Worm (Caenorhabditis elegans) whole organism, L4 larva: Measurements from ENCODE around the gene fut-1.

Source experiments
- T26A8.4 ChIP-seq: fragments of 200-800 bp; sonication (Bioruptor generic); IDR thresholded peaks from 2 replicates; pipeline ENCODE4 v1.3.6; 2022; ENCODE audit warnings: missing genetic modification characterization, missing compliant biosample characterization
- aha-1 ChIP-seq: fragments of 150-350 bp; peaks from one replicate; lab custom pipeline; 2014; ENCODE audit warnings: missing biosample characterization, missing genetic modification characterization
- ama-1 ChIP-seq: fragments of 150-350 bp; optimal IDR thresholded peaks from 2 replicates; lab custom pipeline; 2014; ENCODE audit warnings: inconsistent platforms, mixed read lengths
- ceh-62 ChIP-seq: sonication (generic microtip); optimal IDR thresholded peaks from 2 replicates; lab custom pipeline; 2017; ENCODE audit warnings: missing biosample characterization, missing genetic modification characterization
- ctbp-1 ChIP-seq: fragments of 200-800 bp; sonication (Bioruptor generic); IDR thresholded peaks from 2 replicates; pipeline ENCODE4 v1.3.6; 2022; ENCODE audit warnings: missing genetic modification reagents, missing genetic modification characterization, missing compliant biosample characterization
- daf-16 ChIP-seq, 3 experiments: sonication (generic microtip); optimal IDR thresholded peaks; 2 replicates each; lab custom pipeline; 2016 to 2017; ENCODE audit warnings: missing genetic modification characterization in 3 of 3, missing genetic modification reagents in 3 of 3, mild to moderate bottlenecking in 2 of 3, missing compliant biosample characterization in 2 of 3, missing biosample characterization in 1 of 3, moderate library complexity in 1 of 3
- daf-8 ChIP-seq: fragments of 200-800 bp; sonication (Bioruptor generic); IDR thresholded peaks from 2 replicates; pipeline ENCODE4 v1.3.6; 2022; ENCODE audit warnings: missing genetic modification characterization, missing compliant biosample characterization
- dmd-8 ChIP-seq: fragments of 200-800 bp; sonication (Bioruptor generic); IDR thresholded peaks from 2 replicates; pipeline ENCODE4 v1.3.6; 2022; ENCODE audit warnings: missing genetic modification characterization, missing compliant biosample characterization
- dve-1 ChIP-seq: sonication (generic microtip); optimal IDR thresholded peaks from 2 replicates; lab custom pipeline; 2017; ENCODE audit warnings: antibody characterized with exemption, mild to moderate bottlenecking, missing genetic modification characterization, missing compliant biosample characterization; ENCODE audit not compliant: insufficient read depth
- hif-1 ChIP-seq, 2 experiments: sonication (generic microtip); optimal IDR thresholded peaks; 2 replicates each; lab custom pipeline; 2016 to 2017; ENCODE audit warnings: missing compliant biosample characterization in 2 of 2, missing genetic modification characterization in 2 of 2, missing genetic modification reagents in 2 of 2, missing genotype in 2 of 2, mild to moderate bottlenecking in 1 of 2
- hlh-11 ChIP-seq: fragments of 200-800 bp; sonication (Bioruptor generic); optimal IDR thresholded peaks from 2 replicates; lab custom pipeline; 2018; ENCODE audit warnings: mild to moderate bottlenecking, missing genetic modification characterization, missing compliant biosample characterization
- hlh-30 ChIP-seq: sonication (generic microtip); optimal IDR thresholded peaks from 2 replicates; lab custom pipeline; 2017; ENCODE audit warnings: antibody characterized with exemption, mild to moderate bottlenecking, missing genetic modification characterization, missing compliant biosample characterization; ENCODE audit not compliant: insufficient read depth
- hmg-1.1 ChIP-seq: fragments of 200-800 bp; sonication (Bioruptor generic); IDR thresholded peaks from 2 replicates; pipeline ENCODE4 v1.3.6; 2022; ENCODE audit warnings: missing genetic modification reagents, missing genetic modification characterization, missing compliant biosample characterization
- lir-3 ChIP-seq: sonication (generic microtip); optimal IDR thresholded peaks from 2 replicates; lab custom pipeline; 2016; ENCODE audit warnings: mild to moderate bottlenecking, missing genetic modification characterization, missing compliant biosample characterization
- lsy-2 ChIP-seq, 2 experiments: fragments of 150-350 bp in 1 of 2; sonication (generic microtip) in 1 of 2; optimal IDR thresholded peaks; 2 replicates each; lab custom pipeline; 2014 to 2017; ENCODE audit warnings: missing biosample characterization in 2 of 2, missing genetic modification characterization in 2 of 2
- madf-5 ChIP-seq, 2 experiments: fragments of 200-800 bp; sonication (Bioruptor generic); IDR thresholded peaks; 2 replicates each; pipeline ENCODE4 v1.3.6; 2022; ENCODE audit warnings: missing compliant biosample characterization in 2 of 2, missing genetic modification characterization in 2 of 2
- mep-1 ChIP-seq: fragments of 150-350 bp; sonication (generic microtip); optimal IDR thresholded peaks from 3 replicates; lab custom pipeline; 2014; ENCODE audit warnings: missing biosample characterization, missing genetic modification characterization
- mes-2 ChIP-seq: sonication (generic microtip); optimal IDR thresholded peaks from 2 replicates; lab custom pipeline; 2016; ENCODE audit warnings: missing genotype, mild to moderate bottlenecking, missing genetic modification characterization, missing compliant biosample characterization; ENCODE audit not compliant: poor library complexity, severe bottlenecking
- mxl-3 ChIP-seq: fragments of 200-800 bp; sonication (Bioruptor generic); optimal IDR thresholded peaks from 2 replicates; lab custom pipeline; 2018; ENCODE audit warnings: mild to moderate bottlenecking, missing genetic modification characterization, missing compliant biosample characterization
- nhr-10 ChIP-seq: fragments of 150-350 bp; optimal IDR thresholded peaks from 2 replicates; lab custom pipeline; 2014; ENCODE audit warnings: missing biosample characterization, missing genetic modification characterization
- nhr-11 ChIP-seq: fragments of 150-350 bp; optimal IDR thresholded peaks from 2 replicates; lab custom pipeline; 2014; ENCODE audit warnings: missing biosample characterization, missing genetic modification characterization
- nhr-237 ChIP-seq: sonication (generic microtip); optimal IDR thresholded peaks from 2 replicates; lab custom pipeline; 2017; ENCODE audit warnings: missing biosample characterization, missing genetic modification characterization
- nhr-28 ChIP-seq: fragments of 150-350 bp; optimal IDR thresholded peaks from 2 replicates; lab custom pipeline; 2014; ENCODE audit warnings: missing biosample characterization, missing genetic modification characterization
- rbr-2 ChIP-seq: sonication (generic microtip); optimal IDR thresholded peaks from 2 replicates; lab custom pipeline; 2016; ENCODE audit warnings: missing genotype, missing genetic modification characterization, missing compliant biosample characterization
- saeg-2 ChIP-seq: fragments of 200-800 bp; sonication (Bioruptor generic); IDR thresholded peaks from 2 replicates; pipeline ENCODE4 v1.3.6; 2022; ENCODE audit warnings: missing genetic modification reagents, missing genetic modification characterization, missing compliant biosample characterization
- set-16 ChIP-seq: fragments of 200-800 bp; sonication (Bioruptor generic); IDR thresholded peaks from 2 replicates; pipeline ENCODE4 v1.3.6; 2022; ENCODE audit warnings: missing genetic modification reagents, missing genetic modification characterization, missing compliant biosample characterization
- unc-62 ChIP-seq, 3 experiments: fragments of 150-350 bp in 1 of 3; sonication (generic microtip); optimal IDR thresholded peaks in 2 of 3; peaks in 1 of 3; 1 replicate in 1 of 3; 2 replicates in 2 of 3; lab custom pipeline; 2014 to 2017; ENCODE audit warnings: missing biosample characterization in 3 of 3, missing genetic modification characterization in 3 of 3, missing genetic modification reagents in 3 of 3, missing genotype in 1 of 3
- zfp-2 ChIP-seq: sonication (generic microtip); optimal IDR thresholded peaks from 2 replicates; lab custom pipeline; 2016; ENCODE audit warnings: mild to moderate bottlenecking, missing genetic modification characterization, missing compliant biosample characterization

fut-1 gene

DNA sequence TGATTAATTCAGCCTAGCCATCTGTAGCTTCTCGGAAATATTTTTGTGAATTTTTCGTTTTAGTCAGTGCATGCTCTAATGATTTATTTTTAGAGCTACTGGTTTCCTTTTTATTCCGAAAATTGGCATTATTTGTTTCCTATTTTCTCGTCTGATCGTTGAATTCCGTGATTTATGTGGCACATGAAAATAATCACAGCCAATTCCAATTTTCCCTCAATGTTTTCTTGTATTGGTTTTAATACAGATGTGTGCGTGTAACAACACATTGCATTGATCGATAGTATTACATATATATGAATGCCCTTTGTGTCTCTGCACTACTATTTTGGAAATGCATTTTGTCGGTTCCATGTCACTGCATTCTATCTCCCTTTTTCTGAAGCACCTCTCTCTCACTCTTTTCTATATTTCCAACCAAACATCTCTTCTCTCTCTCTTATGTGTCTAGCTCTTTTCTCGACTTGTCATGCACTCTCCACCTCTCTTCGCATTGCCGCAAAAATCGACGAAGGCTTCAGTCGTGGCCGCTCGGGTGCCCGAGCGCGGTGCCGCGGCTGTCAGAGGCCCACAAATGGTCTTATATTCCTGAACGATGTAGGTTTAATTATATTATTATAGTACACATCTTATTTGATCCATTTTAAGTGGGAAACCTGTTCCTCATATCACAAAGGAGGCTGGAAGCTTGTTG, 25.0 kb upstream of the fut-1 start:
- peak; percentile 47; the same call in 1 of the 2 replicates for TF ChIP-seq hmg-1.1 (GFP tag; lab: Robert Waterston, UW)
- no peak for TF ChIP-seq daf-16 (GFP tag; optimal IDR thresholded peaks at IDR 0.05; lab: Kevin White, UChicago)
- peak; percentile 47 for TF ChIP-seq daf-16 (tag; optimal IDR thresholded peaks at IDR 0.05; lab: Kevin White, UChicago)
- peak; percentile 57 for TF ChIP-seq dve-1 (tag; lab: Kevin White, UChicago)
- TF ChIP-seq mep-1 (tag; lab: Kevin White, UChicago), result peak; percentile 64
- peak; percentile 16 for TF ChIP-seq nhr-28 (tag; lab: Kevin White, UChicago)
- no peak for TF ChIP-seq T26A8.4 (GFP tag; lab: Robert Waterston, UW)
- peak in 1 of 2 experiments; percentile 85 for TF ChIP-seq unc-62 (GFP tag; optimal IDR thresholded peaks at IDR 0.05 in 1 of 2; lab: Kevin White, UChicago)
- no peak for TF ChIP-seq unc-62 (tag; optimal IDR thresholded peaks at IDR 0.05; lab: Kevin White, UChicago)
- peak; percentile 95 for TF ChIP-seq aha-1 (tag; lab: Kevin White, UChicago)
- TF ChIP-seq ama-1 (lab: Kevin White, UChicago), result peak; percentile 94
- TF ChIP-seq hlh-30 (tag; lab: Kevin White, UChicago), result peak; percentile 30
- TF ChIP-seq lsy-2 (tag; optimal IDR thresholded peaks at IDR 0.05; lab: Kevin White, UChicago), result peak in 1 of 2 experiments; percentile 41
- TF ChIP-seq rbr-2 (tag; lab: Kevin White, UChicago), result peak; percentile 47
- no peak for TF ChIP-seq daf-8 (GFP tag; lab: Robert Waterston, UW)
- peak; percentile 59; the same call in 1 of the 2 replicates for TF ChIP-seq ctbp-1 (GFP tag; lab: Robert Waterston, UW)
- TF ChIP-seq hif-1 (tag; optimal IDR thresholded peaks at IDR 0.05; lab: Kevin White, UChicago), result peak in 1 of 2 experiments; percentile 22
- TF ChIP-seq mxl-3 (GFP tag; lab: Kevin White, UChicago), result no peak
- TF ChIP-seq madf-5 (GFP tag; IDR thresholded peaks at IDR 0.05; lab: Robert Waterston, UW), result no peak
- no peak for TF ChIP-seq lir-3 (tag; lab: Kevin White, UChicago)
- TF ChIP-seq hlh-11, result peak; percentile 9
- TF ChIP-seq set-16 (GFP tag; lab: Robert Waterston, UW), result peak; percentile 61
- TF ChIP-seq nhr-237 (tag; lab: Kevin White, UChicago), result no peak
- peak; percentile 24 for TF ChIP-seq nhr-11 (tag; lab: Kevin White, UChicago)
- TF ChIP-seq mes-2 (tag; lab: Kevin White, UChicago), result peak; percentile 26
- TF ChIP-seq ceh-62 (tag; lab: Kevin White, UChicago), result no peak

DNA sequence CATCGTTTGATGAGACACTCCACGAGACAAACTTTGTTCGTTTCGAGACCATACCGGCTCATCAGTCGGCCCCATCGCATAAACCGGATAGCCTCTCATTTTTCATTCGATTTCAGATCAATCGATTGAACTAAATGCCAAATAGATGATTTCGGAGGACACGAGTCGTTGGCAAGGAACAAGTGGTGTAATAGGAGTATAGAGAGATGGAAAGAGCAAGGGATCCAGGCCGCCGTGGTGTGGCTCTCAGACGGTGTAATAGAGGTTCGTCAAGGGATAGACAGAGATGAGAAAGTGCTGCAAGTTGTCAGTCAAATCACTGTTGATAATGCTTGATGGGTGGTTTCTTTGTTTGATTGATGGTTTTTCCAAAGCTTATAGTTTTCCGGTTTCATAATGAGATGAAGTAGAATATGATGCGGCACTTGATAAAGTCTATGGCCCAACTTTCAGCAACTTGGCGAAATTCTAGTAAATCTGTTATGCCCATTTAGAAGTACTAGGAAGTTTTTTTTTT, 24.1 kb upstream of the fut-1 start, which contains the start of gene sgn-1:
Gene sgn-1, minus strand, starts transcription at position 220 of the 517 bp plus-strand sequence.
- no peak for TF ChIP-seq set-16 (GFP tag; lab: Robert Waterston, UW)
- TF ChIP-seq nhr-11 (tag; lab: Kevin White, UChicago), result no peak
- TF ChIP-seq saeg-2 (GFP tag; lab: Robert Waterston, UW), result no peak
- no peak for TF ChIP-seq nhr-10 (tag; lab: Kevin White, UChicago)
- no peak for TF ChIP-seq dve-1 (tag; lab: Kevin White, UChicago)
- peak; percentile 6 for TF ChIP-seq mxl-3 (GFP tag; lab: Kevin White, UChicago)
- peak in 1 of 2 experiments; percentile 40 for TF ChIP-seq unc-62 (GFP tag; optimal IDR thresholded peaks at IDR 0.05 in 1 of 2; lab: Kevin White, UChicago)
- no peak for TF ChIP-seq unc-62 (tag; optimal IDR thresholded peaks at IDR 0.05; lab: Kevin White, UChicago)
- TF ChIP-seq, all 104 proteins: peak for 2

DNA sequence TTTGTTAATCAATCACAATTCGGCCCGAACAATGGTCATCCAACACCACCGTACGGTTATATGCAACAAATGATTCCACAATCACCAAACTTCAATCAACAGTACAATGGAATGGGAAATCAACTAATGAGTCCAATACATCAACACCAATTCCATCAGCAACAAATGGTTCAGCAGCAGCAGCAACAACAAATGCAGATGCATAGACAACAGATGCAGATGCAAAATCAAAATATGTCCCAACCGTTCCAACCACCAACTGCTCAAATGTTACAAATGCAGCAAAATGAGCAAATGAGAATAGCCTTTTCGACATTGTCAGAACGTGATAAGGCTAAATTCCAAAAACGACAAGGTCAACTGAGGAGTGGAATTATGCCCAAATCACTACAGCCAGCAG, 17.1 kb upstream of the fut-1 start:
- peak in 1 of 2 experiments; percentile 93 for TF ChIP-seq unc-62 (GFP tag; optimal IDR thresholded peaks at IDR 0.05 in 1 of 2; lab: Kevin White, UChicago)
- no peak for TF ChIP-seq unc-62 (tag; optimal IDR thresholded peaks at IDR 0.05; lab: Kevin White, UChicago)
- no peak for TF ChIP-seq dmd-8

DNA sequence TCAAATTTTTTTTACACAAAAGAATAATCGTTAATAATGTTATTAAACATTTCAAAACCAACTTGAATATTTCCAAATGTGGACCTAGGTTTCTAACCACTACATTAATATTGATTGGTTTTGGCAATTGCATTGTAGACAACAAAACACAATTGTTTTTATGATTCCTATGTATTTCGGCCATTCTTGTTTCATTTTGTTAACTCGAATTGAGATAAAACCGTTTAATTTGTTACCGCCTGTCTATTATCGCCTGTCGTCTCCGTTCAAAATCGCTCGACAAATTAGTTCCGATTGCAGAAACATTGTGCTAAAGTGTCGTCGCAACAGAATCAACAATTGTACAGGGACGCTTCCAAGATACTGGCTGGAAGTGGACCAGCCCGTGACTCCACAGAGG, 11.3 kb upstream of the fut-1 start, which contains the start of gene let-19:
Gene let-19, plus strand, starts transcription at position 301 of the 400 bp plus-strand sequence.
- TF ChIP-seq zfp-2 (tag; lab: Kevin White, UChicago) (no peak), lir-3 (tag; lab: Kevin White, UChicago) (no peak), dve-1 (tag; lab: Kevin White, UChicago) (no peak)
